Worm (Caenorhabditis elegans) whole organism, young adult: ENCODE results near the gene F25B4.4.
A peak's percentile ranks its signal among the peaks of the same experiment; 100 is the strongest.

Experiments
- F10E7.11 ChIP-seq: sonication (generic microtip); optimal IDR thresholded peaks from 2 replicates; lab custom pipeline; 2017; ENCODE audit warnings: mild to moderate bottlenecking, missing genetic modification characterization, moderate library complexity, missing compliant biosample characterization
- F33H1.4 ChIP-seq: fragments of 200-800 bp; sonication (Bioruptor generic); IDR thresholded peaks from 2 replicates; pipeline ENCODE4 v1.3.6; 2022; ENCODE audit warnings: missing genetic modification reagents, missing genetic modification characterization, missing compliant biosample characterization
- F52B5.7 ChIP-seq: sonication (generic microtip); optimal IDR thresholded peaks from 2 replicates; lab custom pipeline; 2016; ENCODE audit warnings: mild to moderate bottlenecking, missing genetic modification characterization, missing compliant biosample characterization
- F55B11.4 ChIP-seq: sonication (generic microtip); optimal IDR thresholded peaks from 2 replicates; lab custom pipeline; 2016; ENCODE audit warnings: missing compliant biosample characterization, missing genetic modification characterization, borderline replicate concordance; ENCODE audit not compliant: insufficient read depth
- F57A8.1 ChIP-seq: fragments of 200-800 bp; sonication (Bioruptor generic); optimal IDR thresholded peaks from 2 replicates; lab custom pipeline; 2018; ENCODE audit warnings: mild to moderate bottlenecking, missing genetic modification characterization, moderate library complexity, missing compliant biosample characterization
- K11D2.4 ChIP-seq: fragments of 200-800 bp; sonication (Bioruptor generic); IDR thresholded peaks from 2 replicates; pipeline ENCODE4 v1.3.6; 2022; ENCODE audit warnings: missing genetic modification reagents, missing genetic modification characterization, missing compliant biosample characterization
- K12H6.12 ChIP-seq: fragments of 200-800 bp; sonication (Bioruptor generic); optimal IDR thresholded peaks from 2 replicates; lab custom pipeline; 2018; ENCODE audit warnings: mild to moderate bottlenecking, missing genetic modification characterization, missing compliant biosample characterization
- T07F8.4 ChIP-seq: sonication (generic microtip); optimal IDR thresholded peaks from 2 replicates; lab custom pipeline; 2016; ENCODE audit warnings: mild to moderate bottlenecking, missing genetic modification characterization, moderate library complexity, missing compliant biosample characterization
- Y53G8AR.9 ChIP-seq: fragments of 200-800 bp; sonication (Bioruptor generic); conservative IDR thresholded peaks from 2 replicates; pipeline ENCODE4 v1.3.6; 2022; ENCODE audit warnings: missing genetic modification reagents, missing genetic modification characterization, missing compliant biosample characterization
- Y56A3A.18 ChIP-seq: fragments of 200-800 bp; sonication (Bioruptor generic); IDR thresholded peaks from 2 replicates; pipeline ENCODE4 v1.3.6; 2022; ENCODE audit warnings: missing genetic modification reagents, missing genetic modification characterization, missing compliant biosample characterization
- Y95B8A.8 ChIP-seq: fragments of 200-800 bp; sonication (Bioruptor generic); IDR thresholded peaks from 2 replicates; pipeline ENCODE4 v1.3.6; 2022; ENCODE audit warnings: missing genetic modification reagents, missing genetic modification characterization, missing compliant biosample characterization
- aptf-2 ChIP-seq: fragments of 200-800 bp; sonication (Bioruptor generic); conservative IDR thresholded peaks from 2 replicates; pipeline ENCODE4 v1.3.6; 2022; ENCODE audit warnings: missing genetic modification reagents, missing genetic modification characterization, missing compliant biosample characterization
- aptf-3 ChIP-seq: fragments of 200-800 bp; sonication (Bioruptor generic); IDR thresholded peaks from 2 replicates; pipeline ENCODE4 v1.3.6; 2022; ENCODE audit warnings: missing genetic modification characterization, missing compliant biosample characterization
- attf-3 ChIP-seq: fragments of 200-800 bp; sonication (Bioruptor generic); conservative IDR thresholded peaks from 2 replicates; pipeline ENCODE4 v1.3.6; 2022; ENCODE audit warnings: missing genetic modification reagents, missing genetic modification characterization, missing compliant biosample characterization
- attf-6 ChIP-seq: fragments of 200-800 bp; sonication (Bioruptor generic); IDR thresholded peaks from 2 replicates; pipeline ENCODE4 v1.3.6; 2022; ENCODE audit warnings: missing genetic modification reagents, missing genetic modification characterization, missing compliant biosample characterization
- ccch-3 ChIP-seq: fragments of 200-800 bp; sonication (Bioruptor generic); optimal IDR thresholded peaks from 2 replicates; lab custom pipeline; 2018; ENCODE audit warnings: mild to moderate bottlenecking, missing genetic modification characterization, missing compliant biosample characterization
- ceh-100 ChIP-seq: fragments of 200-800 bp; sonication (Bioruptor generic); IDR thresholded peaks from 2 replicates; pipeline ENCODE4 v1.3.6; 2022; ENCODE audit warnings: missing genetic modification reagents, missing genetic modification characterization, missing compliant biosample characterization
- ceh-27 ChIP-seq: fragments of 200-800 bp; sonication (Bioruptor generic); optimal IDR thresholded peaks from 2 replicates; lab custom pipeline; 2018; ENCODE audit warnings: mild to moderate bottlenecking, missing genetic modification characterization, moderate library complexity, missing compliant biosample characterization
- ceh-40 ChIP-seq: fragments of 200-800 bp; sonication (Bioruptor generic); IDR thresholded peaks from 2 replicates; pipeline ENCODE4 v1.3.6; 2022; ENCODE audit warnings: missing genetic modification characterization, missing compliant biosample characterization
- chd-7 ChIP-seq: sonication (generic microtip); optimal IDR thresholded peaks from 2 replicates; lab custom pipeline; 2016; ENCODE audit warnings: mild to moderate bottlenecking, missing genetic modification characterization, moderate library complexity, missing compliant biosample characterization
- die-1 ChIP-seq: sonication (generic microtip); optimal IDR thresholded peaks from 2 replicates; lab custom pipeline; 2016; ENCODE audit warnings: missing genotype, mild to moderate bottlenecking, missing genetic modification characterization, missing compliant biosample characterization
- dpff-1 ChIP-seq: sonication (generic microtip); optimal IDR thresholded peaks from 2 replicates; lab custom pipeline; 2017; ENCODE audit warnings: mild to moderate bottlenecking, missing genetic modification characterization, missing compliant biosample characterization
- egl-18 ChIP-seq: fragments of 200-800 bp; sonication (Bioruptor generic); IDR thresholded peaks from 2 replicates; pipeline ENCODE4 v1.3.6; 2022; ENCODE audit warnings: missing genetic modification reagents, missing genetic modification characterization, missing compliant biosample characterization
- ekl-4 ChIP-seq: fragments of 200-800 bp; sonication (Bioruptor generic); IDR thresholded peaks from 2 replicates; pipeline ENCODE4 v1.3.6; 2022; ENCODE audit warnings: missing genetic modification reagents, missing genetic modification characterization, missing compliant biosample characterization
- fkh-3 ChIP-seq: sonication (generic microtip); optimal IDR thresholded peaks from 2 replicates; lab custom pipeline; 2016; ENCODE audit warnings: mild to moderate bottlenecking, missing genetic modification characterization, missing compliant biosample characterization
- him-1 ChIP-seq: sonication (generic microtip); optimal IDR thresholded peaks from 2 replicates; lab custom pipeline; 2016; ENCODE audit warnings: missing genotype, missing genetic modification reagents, missing genetic modification characterization, missing compliant biosample characterization
- lag-1 ChIP-seq: fragments of 200-800 bp; sonication (Bioruptor generic); IDR thresholded peaks from 2 replicates; pipeline ENCODE4 v1.3.6; 2022; ENCODE audit warnings: missing genetic modification reagents, missing genetic modification characterization, missing compliant biosample characterization
- lin-35 ChIP-seq, 3 experiments: fragments of 150-350 bp in 2 of 3; sonication (generic microtip) in 1 of 3; optimal IDR thresholded peaks; 2 replicates each; lab custom pipeline; 2014 to 2018; ENCODE audit warnings: missing biosample characterization in 3 of 3, missing genetic modification characterization in 3 of 3, missing genetic modification reagents in 3 of 3
- lin-40 ChIP-seq: sonication (generic microtip); optimal IDR thresholded peaks from 2 replicates; lab custom pipeline; 2016; ENCODE audit warnings: missing genetic modification characterization, mild to moderate bottlenecking, missing compliant biosample characterization, missing genotype, missing genetic modification reagents
- lsy-27 ChIP-seq: sonication (generic microtip); optimal IDR thresholded peaks from 2 replicates; lab custom pipeline; 2017; ENCODE audit warnings: missing genetic modification characterization, mild to moderate bottlenecking, missing compliant biosample characterization, antibody characterized with exemption, missing genotype, borderline replicate concordance; ENCODE audit not compliant: insufficient read depth
- madf-10 ChIP-seq: sonication (generic microtip); optimal IDR thresholded peaks from 2 replicates; lab custom pipeline; 2016; ENCODE audit warnings: mild to moderate bottlenecking, missing genetic modification characterization, missing compliant biosample characterization
- mxl-1 ChIP-seq: sonication (generic microtip); optimal IDR thresholded peaks from 2 replicates; lab custom pipeline; 2016; ENCODE audit warnings: missing genetic modification characterization, missing compliant biosample characterization
- nhr-120 ChIP-seq: fragments of 200-800 bp; sonication (Bioruptor generic); IDR thresholded peaks from 2 replicates; pipeline ENCODE4 v1.3.6; 2022; ENCODE audit warnings: missing genetic modification characterization, missing compliant biosample characterization
- nhr-179 ChIP-seq: sonication (generic microtip); optimal IDR thresholded peaks from 2 replicates; lab custom pipeline; 2016; ENCODE audit warnings: mild to moderate bottlenecking, missing genetic modification characterization, missing compliant biosample characterization
- rcor-1 ChIP-seq: fragments of 200-800 bp; sonication (Bioruptor generic); IDR thresholded peaks from 2 replicates; pipeline ENCODE4 v1.3.6; 2022; ENCODE audit warnings: missing genetic modification reagents, missing genetic modification characterization, missing compliant biosample characterization
- rec-8 ChIP-seq, 2 experiments: sonication (generic microtip); optimal IDR thresholded peaks; 2 replicates each; lab custom pipeline; 2016; ENCODE audit warnings: mild to moderate bottlenecking in 2 of 2, missing genetic modification characterization in 2 of 2, missing genetic modification reagents in 2 of 2, missing genotype in 2 of 2, missing biosample characterization in 1 of 2, missing compliant biosample characterization in 1 of 2, moderate library complexity in 1 of 2
- rpc-1 ChIP-seq, 2 experiments: fragments of 150-350 bp in 1 of 2; sonication (generic microtip) in 1 of 2; optimal IDR thresholded peaks; 2 replicates each; lab custom pipeline; 2014 to 2018; ENCODE audit warnings: missing biosample characterization in 1 of 2, missing genetic modification characterization in 1 of 2, missing genetic modification reagents in 1 of 2, missing genotype in 1 of 2
- sptf-2 ChIP-seq: fragments of 200-800 bp; sonication (Bioruptor generic); optimal IDR thresholded peaks from 2 replicates; lab custom pipeline; 2018; ENCODE audit warnings: mild to moderate bottlenecking, missing genetic modification characterization, missing compliant biosample characterization
- tlf-1 ChIP-seq: fragments of 200-800 bp; sonication (Bioruptor generic); optimal IDR thresholded peaks from 2 replicates; lab custom pipeline; 2018; ENCODE audit warnings: mild to moderate bottlenecking, missing genetic modification characterization, missing compliant biosample characterization
- unc-130 ChIP-seq: sonication (generic microtip); optimal IDR thresholded peaks from 2 replicates; lab custom pipeline; 2016; ENCODE audit warnings: missing genetic modification reagents, missing genetic modification characterization, missing compliant biosample characterization
- xnd-1 ChIP-seq: sonication (generic microtip); optimal IDR thresholded peaks from 2 replicates; lab custom pipeline; 2016; ENCODE audit warnings: missing genotype, missing genetic modification reagents, missing genetic modification characterization, missing compliant biosample characterization
- zfh-2 ChIP-seq: fragments of 200-800 bp; sonication (Bioruptor generic); conservative IDR thresholded peaks from 2 replicates; pipeline ENCODE4 v1.3.6; 2022; ENCODE audit warnings: missing genetic modification reagents, missing genetic modification characterization, missing compliant biosample characterization
- zim-3 ChIP-seq: sonication (generic microtip); optimal IDR thresholded peaks from 2 replicates; lab custom pipeline; 2017; ENCODE audit warnings: mild to moderate bottlenecking, missing genetic modification characterization, moderate library complexity, missing compliant biosample characterization
- ztf-18 ChIP-seq: sonication (generic microtip); optimal IDR thresholded peaks from 2 replicates; lab custom pipeline; 2016; ENCODE audit warnings: missing genotype, mild to moderate bottlenecking, missing genetic modification characterization, missing compliant biosample characterization
- ztf-3 ChIP-seq: fragments of 200-800 bp; sonication (Bioruptor generic); optimal IDR thresholded peaks from 2 replicates; lab custom pipeline; 2018; ENCODE audit warnings: mild to moderate bottlenecking, missing genetic modification characterization, missing compliant biosample characterization

F25B4.4 gene

ce11 chrV:5667337-5667736 is 17.3 kb upstream of the F25B4.4 start (continued):
- TF ChIP-seq mxl-1 (tag; lab: Kevin White, UChicago) = peak; percentile 59
- TF ChIP-seq rpc-1 (optimal IDR thresholded peaks at IDR 0.05; lab: Kevin White, UChicago) = peak; percentile 92
- TF ChIP-seq rpc-1 (tag; optimal IDR thresholded peaks at IDR 0.05; lab: Kevin White, UChicago) = peak; percentile 93
- TF ChIP-seq zim-3 = peak; percentile 92
- TF ChIP-seq F57A8.1 (GFP tag; lab: Kevin White, UChicago) = no peak
- peak; percentile 88 for TF ChIP-seq ceh-40 (GFP tag; lab: Robert Waterston, UW)
- no peak for TF ChIP-seq aptf-2 (GFP tag; lab: Robert Waterston, UW)
- peak; percentile 60; the same call in 1 of the 2 replicates for TF ChIP-seq Y56A3A.18
- peak; percentile 77 for TF ChIP-seq chd-7 (tag; lab: Kevin White, UChicago)
- TF ChIP-seq Y53G8AR.9 (GFP tag; lab: Robert Waterston, UW) = peak; percentile 84
- TF ChIP-seq rcor-1 (GFP tag; lab: Robert Waterston, UW) = peak; percentile 81
- TF ChIP-seq egl-18 (GFP tag; lab: Robert Waterston, UW) = no peak
- no peak for TF ChIP-seq lin-40 (tag; lab: Kevin White, UChicago)
- TF ChIP-seq fkh-3 = peak; percentile 81
- peak; percentile 85 for TF ChIP-seq attf-6 (GFP tag; lab: Robert Waterston, UW)
- no peak for TF ChIP-seq K11D2.4 (GFP tag; lab: Robert Waterston, UW)
- TF ChIP-seq ceh-27 (GFP tag; lab: Kevin White, UChicago) = no peak
- TF ChIP-seq nhr-120 (GFP tag; lab: Robert Waterston, UW) = 0 out of 2 replicates have a peak, but pooled peaks have one; percentile 82
- TF ChIP-seq aptf-3 (GFP tag; lab: Robert Waterston, UW) = peak; percentile 96; the same call in 1 of the 2 replicates
- no peak for TF ChIP-seq lag-1 (GFP tag; lab: Robert Waterston, UW)
- TF ChIP-seq die-1 (tag; lab: Kevin White, UChicago) = peak; percentile 82
- TF ChIP-seq F10E7.11 (tag; lab: Kevin White, UChicago) = peak; percentile 85
- TF ChIP-seq ekl-4 = peak; percentile 69
- peak; percentile 58 for TF ChIP-seq ceh-100 (GFP tag; lab: Robert Waterston, UW)
- no peak for TF ChIP-seq unc-130 (GFP tag; lab: Kevin White, UChicago)
- peak; percentile 53; the same call in 1 of the 2 replicates for TF ChIP-seq Y95B8A.8 (GFP tag; lab: Robert Waterston, UW)
- TF ChIP-seq tlf-1 (GFP tag; lab: Kevin White, UChicago) = peak; percentile 27
- peak; percentile 56 for TF ChIP-seq ztf-18 (tag; lab: Kevin White, UChicago)
- TF ChIP-seq madf-10 (tag; lab: Kevin White, UChicago) = peak; percentile 38
- peak; percentile 79 for TF ChIP-seq him-1 (tag; lab: Kevin White, UChicago)
- TF ChIP-seq ccch-3 = no peak
- peak; percentile 56 for TF ChIP-seq dpff-1 (tag; lab: Kevin White, UChicago)
- no peak for TF ChIP-seq lin-35 (GFP tag; optimal IDR thresholded peaks at IDR 0.05; lab: Kevin White, UChicago)
- TF ChIP-seq zfh-2 (GFP tag; lab: Robert Waterston, UW) = no peak
- peak; percentile 63 for TF ChIP-seq F33H1.4
- TF ChIP-seq nhr-179 (tag; lab: Kevin White, UChicago) = peak; percentile 22
- TF ChIP-seq lsy-27 (tag; lab: Kevin White, UChicago) = peak; percentile 49
- no peak for TF ChIP-seq ztf-3
- peak; percentile 16 to 66 for TF ChIP-seq rec-8 (tag; optimal IDR thresholded peaks at IDR 0.05; lab: Kevin White, UChicago)
- TF ChIP-seq, all 124 proteins: peak for 77

- TF ChIP-seq attf-3 (no peak), xnd-1 (tag; lab: Kevin White, UChicago) (no peak), F55B11.4 (no peak), dpff-1 (tag; lab: Kevin White, UChicago) (no peak), him-1 (tag; lab: Kevin White, UChicago) (no peak), T07F8.4 (tag; lab: Kevin White, UChicago) (no peak), rpc-1 (optimal IDR thresholded peaks at IDR 0.05; lab: Kevin White, UChicago) (no peak), rpc-1 (tag; optimal IDR thresholded peaks at IDR 0.05; lab: Kevin White, UChicago) (no peak), ekl-4 (no peak), rcor-1 (GFP tag; lab: Robert Waterston, UW) (no peak), sptf-2 (GFP tag; lab: Kevin White, UChicago) (no peak), F52B5.7 (no peak), K12H6.12 (tag; lab: Kevin White, UChicago) (no peak), lin-35 (GFP tag; optimal IDR thresholded peaks at IDR 0.05; lab: Kevin White, UChicago) (no peak), ceh-100 (GFP tag; lab: Robert Waterston, UW) (no peak)
These were observed 15.7 kb upstream of the F25B4.4 start for ce11 chrV:5668968-5669367.
